Worm (Caenorhabditis elegans) whole organism, mixed stage, embryonic: Measurements from ENCODE around the gene R07E4.1.

Experiments used
- M03D4.4 ChIP-seq: sonication (generic microtip); optimal IDR thresholded peaks from 2 replicates; lab custom pipeline; 2017; ENCODE audit warnings: mild to moderate bottlenecking, missing genetic modification characterization, missing compliant biosample characterization
- bed-3 ChIP-seq: fragments of 200-800 bp; sonication (Bioruptor generic); optimal IDR thresholded peaks from 3 replicates; lab custom pipeline; 2018; ENCODE audit warnings: mild to moderate bottlenecking, missing genetic modification characterization, moderate library complexity, missing compliant biosample characterization
- ceh-39 ChIP-seq: fragments of 150-350 bp; optimal IDR thresholded peaks from 2 replicates; lab custom pipeline; 2014; ENCODE audit warnings: missing biosample characterization, missing genetic modification characterization
- ceh-43 ChIP-seq: fragments of 200-800 bp; sonication (Bioruptor generic); optimal IDR thresholded peaks from 2 replicates; lab custom pipeline; 2018; ENCODE audit warnings: mild to moderate bottlenecking, missing genetic modification characterization, moderate library complexity, missing compliant biosample characterization
- ceh-83 ChIP-seq: fragments of 200-800 bp; sonication (Bioruptor generic); optimal IDR thresholded peaks from 2 replicates; lab custom pipeline; 2018; ENCODE audit warnings: mild to moderate bottlenecking, missing genetic modification characterization, missing compliant biosample characterization
- cnd-1 ChIP-seq: fragments of 200-800 bp; sonication (Bioruptor generic); optimal IDR thresholded peaks from 2 replicates; lab custom pipeline; 2018; ENCODE audit warnings: mild to moderate bottlenecking, missing genetic modification characterization, missing compliant biosample characterization
- drap-1 ChIP-seq: fragments of 200-800 bp; sonication (Bioruptor generic); optimal IDR thresholded peaks from 3 replicates; lab custom pipeline; 2018; ENCODE audit warnings: mild to moderate bottlenecking, missing genetic modification characterization, missing compliant biosample characterization
- elt-1 ChIP-seq: sonication (generic microtip); optimal IDR thresholded peaks from 2 replicates; lab custom pipeline; 2017; ENCODE audit warnings: missing genetic modification characterization, mild to moderate bottlenecking, missing compliant biosample characterization, antibody characterized with exemption, moderate library complexity, borderline replicate concordance; ENCODE audit not compliant: insufficient read depth
- flh-1 ChIP-seq: fragments of 200-800 bp; sonication (Bioruptor generic); optimal IDR thresholded peaks from 2 replicates; lab custom pipeline; 2018; ENCODE audit warnings: mild to moderate bottlenecking, missing genetic modification characterization, moderate library complexity, missing compliant biosample characterization
- ham-2 ChIP-seq: fragments of 200-800 bp; sonication (Bioruptor generic); optimal IDR thresholded peaks from 2 replicates; lab custom pipeline; 2018; ENCODE audit warnings: mild to moderate bottlenecking, missing genetic modification characterization, missing compliant biosample characterization
- hlh-1 ChIP-seq: fragments of 150-350 bp; optimal IDR thresholded peaks from 2 replicates; lab custom pipeline; 2014; ENCODE audit warnings: missing biosample characterization, missing genetic modification reagents, missing genetic modification characterization
- lin-32 ChIP-seq: fragments of 200-800 bp; sonication (Bioruptor generic); optimal IDR thresholded peaks from 2 replicates; lab custom pipeline; 2018; ENCODE audit warnings: mild to moderate bottlenecking, missing genetic modification characterization, missing compliant biosample characterization
- lsy-2 ChIP-seq: fragments of 150-350 bp; optimal IDR thresholded peaks from 2 replicates; lab custom pipeline; 2014; ENCODE audit warnings: missing biosample characterization, missing genetic modification characterization
- mab-5 ChIP-seq: fragments of 150-350 bp; optimal IDR thresholded peaks from 2 replicates; lab custom pipeline; 2014; ENCODE audit warnings: missing biosample characterization, missing genetic modification characterization
- mep-1 ChIP-seq: fragments of 150-350 bp; optimal IDR thresholded peaks from 2 replicates; lab custom pipeline; 2017; ENCODE audit warnings: missing biosample characterization, missing genetic modification reagents, missing genetic modification characterization, inconsistent platforms
- mls-2 ChIP-seq: sonication (generic microtip); optimal IDR thresholded peaks from 2 replicates; lab custom pipeline; 2016; ENCODE audit warnings: mild to moderate bottlenecking, missing genetic modification characterization, moderate library complexity, missing compliant biosample characterization
- nhr-12 ChIP-seq: fragments of 150-350 bp; optimal IDR thresholded peaks from 2 replicates; lab custom pipeline; 2014; ENCODE audit warnings: missing biosample characterization, missing genetic modification characterization
- nhr-2 ChIP-seq: fragments of 150-350 bp; optimal IDR thresholded peaks from 2 replicates; lab custom pipeline; 2014; ENCODE audit warnings: missing biosample characterization, missing genetic modification characterization
- nhr-237 ChIP-seq: fragments of 150-350 bp; optimal IDR thresholded peaks from 2 replicates; lab custom pipeline; 2014; ENCODE audit warnings: missing biosample characterization, missing genetic modification characterization
- nhr-28 ChIP-seq: fragments of 150-350 bp; optimal IDR thresholded peaks from 2 replicates; lab custom pipeline; 2014; ENCODE audit warnings: missing biosample characterization, missing genetic modification characterization
- nhr-76 ChIP-seq: sonication (generic microtip); optimal IDR thresholded peaks from 2 replicates; lab custom pipeline; 2017; ENCODE audit warnings: missing biosample characterization, missing genetic modification characterization
- pha-4 ChIP-seq: fragments of 150-350 bp; optimal IDR thresholded peaks from 2 replicates; lab custom pipeline; 2018; ENCODE audit warnings: missing biosample characterization, missing genetic modification reagents, missing genetic modification characterization
- sem-2 ChIP-seq: fragments of 200-800 bp; sonication (Bioruptor generic); optimal IDR thresholded peaks from 2 replicates; lab custom pipeline; 2018; ENCODE audit warnings: mild to moderate bottlenecking, missing genetic modification characterization, missing compliant biosample characterization
- snpc-4 ChIP-seq: fragments of 150-350 bp; optimal IDR thresholded peaks from 2 replicates; lab custom pipeline; 2014; ENCODE audit warnings: missing biosample characterization, missing genetic modification characterization
- sptf-1 ChIP-seq: sonication (generic microtip); optimal IDR thresholded peaks from 2 replicates; lab custom pipeline; 2017; ENCODE audit warnings: mild to moderate bottlenecking, missing genetic modification characterization, moderate library complexity, missing compliant biosample characterization
- tbx-8 ChIP-seq: fragments of 200-800 bp; sonication (Bioruptor generic); optimal IDR thresholded peaks from 2 replicates; lab custom pipeline; 2018; ENCODE audit warnings: mild to moderate bottlenecking, missing genetic modification characterization, moderate library complexity, missing compliant biosample characterization
- unc-120 ChIP-seq: sonication (generic microtip); optimal IDR thresholded peaks from 2 replicates; lab custom pipeline; 2017; ENCODE audit warnings: missing genetic modification characterization, missing compliant biosample characterization; ENCODE audit not compliant: poor library complexity, severe bottlenecking
- unc-39 ChIP-seq: fragments of 150-350 bp; optimal IDR thresholded peaks from 2 replicates; lab custom pipeline; 2014; ENCODE audit warnings: missing biosample characterization, missing genetic modification characterization
- unc-62 ChIP-seq: fragments of 150-350 bp; optimal IDR thresholded peaks from 2 replicates; lab custom pipeline; 2014; ENCODE audit warnings: missing biosample characterization, missing genetic modification reagents, missing genetic modification characterization
- zip-8 ChIP-seq: fragments of 150-350 bp; optimal IDR thresholded peaks from 2 replicates; lab custom pipeline; 2014; ENCODE audit warnings: missing biosample characterization, missing genetic modification characterization

R07E4.1 gene

DNA sequence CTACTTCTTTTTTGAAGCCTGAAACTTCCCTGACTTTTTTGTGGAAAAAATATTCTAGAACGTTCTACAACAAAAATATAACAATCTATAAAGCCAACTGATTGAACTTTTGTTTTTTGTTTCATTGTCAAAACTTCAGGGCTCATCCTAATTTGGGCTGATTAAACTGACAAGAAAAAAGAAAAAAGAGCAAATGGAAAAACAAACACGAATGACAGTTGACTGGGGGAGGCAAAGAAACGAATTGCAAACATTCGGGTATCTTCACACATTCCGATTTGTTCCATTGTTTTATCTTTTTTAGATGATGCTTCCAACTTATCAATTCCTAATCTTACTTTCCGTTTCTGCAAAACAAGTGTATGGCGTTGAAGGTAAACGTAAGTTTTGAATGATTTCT is 23.4 kb upstream of the R07E4.1 start, which contains the start of gene C46F4.3:
Gene C46F4.3 (plus strand): TSS at position 301 of the 400 bp plus-strand sequence.
- TF ChIP-seq ceh-83 (GFP tag; lab: Kevin White, UChicago) (no peak), mls-2 (tag; lab: Kevin White, UChicago) (no peak), bed-3 (GFP tag; lab: Kevin White, UChicago) (no peak), elt-1 (tag; lab: Kevin White, UChicago) (no peak), unc-120 (no peak), nhr-237 (tag; lab: Kevin White, UChicago) (no peak), drap-1 (GFP tag; lab: Kevin White, UChicago) (no peak), lsy-2 (tag; lab: Kevin White, UChicago) (no peak), unc-62 (GFP tag; lab: Kevin White, UChicago) (no peak), flh-1 (GFP tag; lab: Kevin White, UChicago) (no peak), mep-1 (no peak), mab-5 (tag; lab: Kevin White, UChicago) (no peak), cnd-1 (tag; lab: Kevin White, UChicago) (no peak), sem-2 (GFP tag; lab: Kevin White, UChicago) (no peak), ham-2 (no peak)
- TF ChIP-seq, all 35 proteins: peak for 0

DNA sequence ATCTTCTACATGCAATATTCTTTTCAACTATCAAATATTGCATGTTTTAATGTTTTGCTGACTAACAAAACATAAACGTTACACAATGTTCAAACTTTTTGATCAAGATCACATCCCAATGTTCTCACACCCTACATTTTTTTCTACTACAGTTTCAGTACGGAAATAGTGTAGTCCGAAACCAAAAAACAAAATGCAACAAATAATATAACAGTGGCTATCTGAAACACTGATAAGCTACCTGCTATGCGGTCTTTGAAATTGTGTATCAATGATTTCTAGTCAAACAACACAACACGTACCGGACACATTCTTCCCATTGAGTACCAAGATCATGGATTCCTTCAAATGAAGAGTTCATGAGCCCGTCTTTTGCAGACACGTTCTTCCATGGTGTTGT is 17.6 kb upstream of the R07E4.1 start:
- TF ChIP-seq flh-1 (GFP tag; lab: Kevin White, UChicago), result no peak
- no peak for TF ChIP-seq nhr-2
- TF ChIP-seq nhr-12 (tag; lab: Kevin White, UChicago), result no peak
- TF ChIP-seq ceh-39 (tag; lab: Kevin White, UChicago), result no peak
- TF ChIP-seq snpc-4 (tag; lab: Kevin White, UChicago), result no peak
- no peak for TF ChIP-seq cnd-1 (tag; lab: Kevin White, UChicago)
- no peak for TF ChIP-seq nhr-28 (tag; lab: Kevin White, UChicago)
- no peak for TF ChIP-seq ceh-43

DNA sequence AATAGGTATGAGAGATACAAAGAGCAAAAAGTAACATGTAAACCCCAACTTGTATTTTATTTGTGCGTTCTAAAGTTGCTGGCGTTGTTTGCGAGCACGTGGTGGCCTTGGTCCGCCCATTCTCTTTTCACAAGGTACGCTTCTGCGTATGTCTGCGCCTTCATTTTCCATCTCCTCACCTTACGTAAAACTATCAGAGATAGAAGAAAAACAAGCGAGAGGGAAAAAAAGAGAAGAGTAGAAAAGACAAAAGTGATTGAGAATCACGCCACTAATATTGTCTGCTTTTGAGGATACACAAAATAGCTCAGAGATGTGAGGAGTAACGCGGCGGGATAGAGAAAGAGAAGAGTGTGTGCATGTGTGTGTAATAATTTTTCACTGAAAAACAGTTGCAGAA is 16.7 kb upstream of the R07E4.1 start:
- TF ChIP-seq unc-62 (GFP tag; lab: Kevin White, UChicago), result peak; percentile 21
- no peak for TF ChIP-seq ceh-83 (GFP tag; lab: Kevin White, UChicago)
- TF ChIP-seq hlh-1 (tag; lab: Kevin White, UChicago), result peak; percentile 31
- TF ChIP-seq unc-120, result peak; percentile 47

- TF ChIP-seq tbx-8 (GFP tag; lab: Kevin White, UChicago) (no peak), nhr-76 (tag; lab: Kevin White, UChicago) (no peak), M03D4.4 (tag; lab: Kevin White, UChicago) (no peak), pha-4 (tag; lab: Kevin White, UChicago) (no peak), bed-3 (GFP tag; lab: Kevin White, UChicago) (no peak), flh-1 (GFP tag; lab: Kevin White, UChicago) (no peak), zip-8 (no peak), snpc-4 (tag; lab: Kevin White, UChicago) (no peak), mab-5 (tag; lab: Kevin White, UChicago) (no peak)
Observed at ce11 chrX:5943908-5944307, 15.0 kb upstream of the R07E4.1 start.

DNA sequence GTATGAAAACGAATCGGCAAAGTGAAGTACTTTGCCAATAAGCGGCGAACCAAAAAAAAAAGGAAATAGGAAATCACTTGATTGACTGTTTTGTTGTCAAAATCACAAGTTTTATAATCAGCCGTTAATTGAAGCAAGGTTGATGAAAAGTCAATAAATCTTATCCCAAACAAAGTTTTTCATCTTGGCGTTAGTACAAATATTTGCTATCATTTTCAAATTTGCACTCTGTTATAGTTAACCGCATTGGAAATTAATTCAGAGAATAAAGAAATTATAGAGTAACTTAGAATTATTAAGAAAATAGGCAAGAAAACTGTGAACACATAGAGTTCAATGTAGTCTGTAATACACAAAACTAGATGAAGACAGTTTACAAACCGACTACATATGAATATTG is 14.4 kb upstream of the R07E4.1 start, which contains the start of gene acs-17:
Gene acs-17 (minus strand): TSS at position 23 of the 400 bp plus-strand sequence.
- no peak for TF ChIP-seq elt-1 (tag; lab: Kevin White, UChicago)
- no peak for TF ChIP-seq nhr-237 (tag; lab: Kevin White, UChicago)
- no peak for TF ChIP-seq unc-62 (GFP tag; lab: Kevin White, UChicago)
- no peak for TF ChIP-seq sptf-1 (tag; lab: Kevin White, UChicago)
- no peak for TF ChIP-seq nhr-12 (tag; lab: Kevin White, UChicago)
- TF ChIP-seq bed-3 (GFP tag; lab: Kevin White, UChicago), result no peak
- no peak for TF ChIP-seq flh-1 (GFP tag; lab: Kevin White, UChicago)

ce11 chrX:5948769-5949168 is 10.1 kb upstream of the R07E4.1 start, which contains the start of gene mig-23:
mig-23 (minus strand) TSS chrX:5948869.
- TF ChIP-seq M03D4.4 (tag; lab: Kevin White, UChicago) (no peak), unc-39 (no peak), nhr-2 (no peak), nhr-12 (tag; lab: Kevin White, UChicago) (no peak), unc-120 (no peak), unc-62 (GFP tag; lab: Kevin White, UChicago) (no peak), lin-32 (no peak), ham-2 (no peak), ceh-43 (no peak), drap-1 (GFP tag; lab: Kevin White, UChicago) (no peak), zip-8 (no peak), ceh-83 (GFP tag; lab: Kevin White, UChicago) (no peak), hlh-1 (tag; lab: Kevin White, UChicago) (no peak), nhr-237 (tag; lab: Kevin White, UChicago) (no peak), nhr-76 (tag; lab: Kevin White, UChicago) (no peak), sem-2 (GFP tag; lab: Kevin White, UChicago) (no peak), ceh-39 (tag; lab: Kevin White, UChicago) (no peak)
